Worm (Caenorhabditis elegans): ENCODE measurements around the gene Y4C6B.1.

DNA sequence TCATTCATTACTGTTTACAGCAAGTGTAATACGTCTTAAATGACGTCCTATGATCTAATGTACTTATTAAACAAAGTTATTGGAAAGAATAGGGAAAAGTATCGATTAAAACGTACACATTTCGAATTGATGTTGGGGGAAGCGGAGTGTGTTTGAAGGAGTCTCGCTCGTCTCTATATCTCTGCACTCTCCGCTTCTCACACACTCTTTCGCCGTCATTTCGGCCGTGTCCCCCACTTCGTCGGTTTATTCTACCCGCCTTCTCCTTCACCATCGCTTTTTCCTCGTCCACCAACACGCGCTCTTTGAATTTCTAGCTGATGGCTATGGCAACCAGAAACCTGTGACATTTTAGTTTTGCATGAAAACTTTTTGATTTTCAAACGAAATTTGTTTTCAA lies 14.6 kb downstream of the Y4C6B.1 start:
- no peak for TF ChIP-seq ztf-11 (tag; optimal IDR thresholded peaks at IDR 0.05)
- no peak for TF ChIP-seq mls-2 (tag; optimal IDR thresholded peaks at IDR 0.05)
- TF ChIP-seq blmp-1 (tag; optimal IDR thresholded peaks at IDR 0.05) = no peak
- TF ChIP-seq flh-1 (GFP tag; optimal IDR thresholded peaks at IDR 0.05) = no peak
- TF ChIP-seq tbx-8 (GFP tag; optimal IDR thresholded peaks at IDR 0.05) = no peak
- no peak for TF ChIP-seq elt-3 (tag; optimal IDR thresholded peaks at IDR 0.05)
- TF ChIP-seq pha-4 (tag; optimal IDR thresholded peaks at IDR 0.05) = no peak
- TF ChIP-seq drap-1 (GFP tag; optimal IDR thresholded peaks at IDR 0.05) = no peak
- TF ChIP-seq nhr-76 (tag; optimal IDR thresholded peaks at IDR 0.05) = no peak
